Fruit fly (Drosophila melanogaster) S2 (cell line): Measurements from ENCODE around the gene pigs.

Experiments
- CG8478 ChIP-seq: fragments of >200 bp; optimal IDR thresholded peaks from 2 replicates; lab custom pipeline; 2018
- CTCF ChIP-seq, 2 experiments: fragments of >200 bp; optimal IDR thresholded peaks; 2 replicates each; lab custom pipeline; 2018

- TF ChIP-seq CTCF (optimal IDR thresholded peaks at IDR 0.05; lab: Kevin White, UChicago) (no peak), CG8478 (lab: Kevin White, UChicago) (no peak)
Observed at dm6 chrX:6677826-6678489, 78.1 kb downstream of the pigs start, which contains the start of gene Fum1.
